5 fruit fly cellular contexts compared by ENCODE assay signal in the genomic region with DNA sequence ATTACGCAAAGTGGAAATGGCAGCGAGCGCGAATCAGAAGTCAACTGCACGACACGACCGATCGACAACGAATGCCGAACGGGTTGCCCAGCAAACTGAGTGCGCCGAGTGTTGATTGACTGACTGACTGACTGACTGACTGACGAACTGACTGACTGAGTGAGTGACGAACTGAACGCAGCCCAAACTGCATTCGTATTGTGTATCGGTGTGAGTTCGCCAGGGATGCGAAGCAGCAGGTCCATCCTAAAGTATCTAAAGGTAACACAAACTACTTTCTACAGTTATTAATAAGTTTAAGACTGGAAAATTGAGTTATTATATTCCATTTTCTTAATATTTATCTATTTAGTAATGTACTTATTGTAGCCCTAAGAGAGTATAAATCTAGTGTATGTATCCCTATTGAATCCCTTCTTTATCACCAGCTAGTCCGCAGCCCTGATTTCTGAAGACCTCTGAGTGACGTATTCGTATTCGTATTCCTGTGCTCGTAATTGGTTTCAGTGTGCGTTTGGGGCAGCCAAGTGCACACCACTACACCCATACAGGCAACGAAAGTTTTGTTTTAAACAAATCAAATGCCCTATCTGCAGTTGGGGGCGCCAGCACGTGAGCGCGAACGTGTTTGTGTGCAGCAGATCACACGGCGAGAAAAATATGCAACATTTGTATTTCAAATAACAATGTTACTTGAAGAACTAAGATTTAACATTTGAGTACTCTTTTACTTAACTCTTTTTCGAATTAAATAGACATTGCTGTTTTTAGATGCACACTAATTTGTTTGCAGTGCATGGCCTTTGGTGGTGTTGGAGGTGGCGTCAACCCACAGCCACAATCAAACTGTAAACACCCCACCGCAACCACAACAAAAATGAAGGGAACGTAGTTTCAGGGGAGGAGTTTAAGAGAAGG.
A peak's percentile ranks its signal among the peaks of the same experiment; 100 is the strongest.
TF ChIP-seq lines count a peak whose summit lies in the region.

No protein-coding gene starts in this region.

TF ChIP-seq in whole organism, adult, 20 proteins besides CTCF, POLR2A, EP300 and RAD21 (continued from another document):
- TF ChIP-seq CG14711 (tag; optimal IDR thresholded peaks at IDR 0.05; lab: Kevin White, UChicago) (peak; percentile 63), kay (GFP tag; lab: Kevin White, UChicago; ENCODE audit: borderline replicate concordance) (peak; percentile 86), CG33017 (tag; optimal IDR thresholded peaks at IDR 0.05; lab: Kevin White, UChicago) (peak; percentile 80), Mnt (GFP tag; optimal IDR thresholded peaks at IDR 0.05; lab: Kevin White, UChicago) (peak; percentile 34)

TF ChIP-seq in whole organism, embryonic, 481 proteins besides CTCF, POLR2A, EP300 and RAD21 (continued from another document and continues in another):
- TF ChIP-seq Fer3 (tag; optimal IDR thresholded peaks at IDR 0.05; lab: Kevin White, UChicago) (peak; percentile 85), CG10147 (GFP tag; optimal IDR thresholded peaks at IDR 0.05; lab: Kevin White, UChicago) (peak; percentile 70), oc (tag; optimal IDR thresholded peaks at IDR 0.05; lab: Kevin White, UChicago) (peak; percentile 96), Atf3 (GFP tag; optimal IDR thresholded peaks at IDR 0.05; lab: Kevin White, UChicago) (peak; percentile 96), ttk (GFP tag; IDR thresholded peaks at IDR 0.05; lab: Robert Waterston, UW) (peak; percentile 96), gem (tag; optimal IDR thresholded peaks at IDR 0.05; lab: Kevin White, UChicago) (peak; percentile 97), CG2129 (GFP tag; IDR thresholded peaks at IDR 0.05; lab: Robert Waterston, UW; ENCODE audit: partially characterized antibody) (no peak), Doc2 (GFP tag; IDR thresholded peaks at IDR 0.05; lab: Robert Waterston, UW) (no peak), Hr51 (GFP tag; optimal IDR thresholded peaks at IDR 0.05; lab: Kevin White, UChicago) (peak; percentile 86 to 90), CG18619 (GFP tag; optimal IDR thresholded peaks at IDR 0.05; lab: Kevin White, UChicago) (peak; percentile 82), pnt (GFP tag; optimal IDR thresholded peaks at IDR 0.05; lab: Kevin White, UChicago) (peak; percentile 97), Dref (GFP tag; IDR thresholded peaks at IDR 0.05; lab: Robert Waterston, UW) (no peak), salm (tag; optimal IDR thresholded peaks at IDR 0.05; lab: Kevin White, UChicago) (peak; percentile 91), CG12299 (tag; optimal IDR thresholded peaks at IDR 0.05; lab: Kevin White, UChicago) (peak; percentile 83), CG11398 (GFP tag; optimal IDR thresholded peaks at IDR 0.05; lab: Kevin White, UChicago) (peak; percentile 93), CG4282 (GFP tag; optimal IDR thresholded peaks at IDR 0.05; lab: Kevin White, UChicago) (peak; percentile 85), CG6683 (GFP tag; optimal IDR thresholded peaks at IDR 0.05; lab: Kevin White, UChicago) (peak; percentile 80), so (GFP tag; IDR thresholded peaks at IDR 0.05; lab: Robert Waterston, UW) (peak; percentile 87), trh (GFP tag; optimal IDR thresholded peaks at IDR 0.05; lab: Kevin White, UChicago) (peak; percentile 82), chif (GFP tag; optimal IDR thresholded peaks at IDR 0.05; lab: Kevin White, UChicago) (peak; percentile 97 to 98), Sry-β (GFP tag; optimal IDR thresholded peaks at IDR 0.05; lab: Kevin White, UChicago) (peak; percentile 62), mirr (GFP tag; optimal IDR thresholded peaks at IDR 0.05; lab: Kevin White, UChicago) (peak; percentile 58), CG8281 (tag; optimal IDR thresholded peaks at IDR 0.05; lab: Kevin White, UChicago) (peak; percentile 100), CG1024 (GFP tag; IDR thresholded peaks at IDR 0.05; lab: Robert Waterston, UW) (peak; percentile 94), Taf1 (GFP tag; IDR thresholded peaks at IDR 0.05; lab: Robert Waterston, UW) (peak; percentile 67), tna (GFP tag; IDR thresholded peaks at IDR 0.05; lab: Robert Waterston, UW; ENCODE audit: partially characterized antibody) (no peak), dysf (GFP tag; IDR thresholded peaks at IDR 0.05; lab: Robert Waterston, UW) (peak; percentile 95), bowl (GFP tag; IDR thresholded peaks at IDR 0.05; lab: Robert Waterston, UW) (peak; percentile 89), CG15073 (GFP tag; optimal IDR thresholded peaks at IDR 0.05; lab: Kevin White, UChicago) (peak; percentile 79)

TF ChIP-seq in whole organism, prepupa, 60 proteins besides CTCF, POLR2A, EP300 and RAD21 (continued from another document and continues in another):
- TF ChIP-seq CG8319 (GFP tag; optimal IDR thresholded peaks at IDR 0.05; lab: Kevin White, UChicago): peak; percentile 76
- TF ChIP-seq CG3919 (GFP tag; optimal IDR thresholded peaks at IDR 0.05; lab: Kevin White, UChicago): peak; percentile 85
- TF ChIP-seq dac (GFP tag; optimal IDR thresholded peaks at IDR 0.05; lab: Kevin White, UChicago): peak; percentile 59
- peak; percentile 37 for TF ChIP-seq vri (GFP tag; optimal IDR thresholded peaks at IDR 0.05; lab: Kevin White, UChicago)
- TF ChIP-seq net (GFP tag; optimal IDR thresholded peaks at IDR 0.05; lab: Kevin White, UChicago): peak; percentile 72
- peak; percentile 36 for TF ChIP-seq Blimp-1 (GFP tag; optimal IDR thresholded peaks at IDR 0.05; lab: Kevin White, UChicago)
- TF ChIP-seq fd85E (GFP tag; optimal IDR thresholded peaks at IDR 0.05; lab: Kevin White, UChicago): peak; percentile 79
- TF ChIP-seq Sox15 (GFP tag; optimal IDR thresholded peaks at IDR 0.05; lab: Kevin White, UChicago): peak; percentile 59
- TF ChIP-seq topi (GFP tag; optimal IDR thresholded peaks at IDR 0.05; lab: Kevin White, UChicago): peak; percentile 78
- peak; percentile 43 for TF ChIP-seq CG1621 (tag; optimal IDR thresholded peaks at IDR 0.05; lab: Kevin White, UChicago)
- peak; percentile 84 for TF ChIP-seq CG31627 (GFP tag; optimal IDR thresholded peaks at IDR 0.05; lab: Kevin White, UChicago)
- TF ChIP-seq Eip75B (GFP tag; optimal IDR thresholded peaks at IDR 0.05; lab: Kevin White, UChicago): peak; percentile 73
- peak; percentile 77 for TF ChIP-seq achi (GFP tag; optimal IDR thresholded peaks at IDR 0.05; lab: Kevin White, UChicago)
- peak; percentile 85 for TF ChIP-seq CG8119 (GFP tag; IDR thresholded peaks at IDR 0.05; lab: Robert Waterston, UW)
- TF ChIP-seq CG6792 (GFP tag; optimal IDR thresholded peaks at IDR 0.05; lab: Kevin White, UChicago): peak; percentile 76
- peak; percentile 77 for TF ChIP-seq Met (GFP tag; optimal IDR thresholded peaks at IDR 0.05; lab: Kevin White, UChicago)
- peak; percentile 68 for TF ChIP-seq Smox (GFP tag; optimal IDR thresholded peaks at IDR 0.05; lab: Kevin White, UChicago)
- peak; percentile 94 for TF ChIP-seq Eip78C (GFP tag; lab: Kevin White, UChicago)
- TF ChIP-seq CG11294 (GFP tag; IDR thresholded peaks at IDR 0.05; lab: Robert Waterston, UW): peak; percentile 74
- peak; percentile 81 for TF ChIP-seq CG15336 (GFP tag; IDR thresholded peaks at IDR 0.05; lab: Robert Waterston, UW)
- peak; percentile 28 for TF ChIP-seq CG8632 (GFP tag; optimal IDR thresholded peaks at IDR 0.05; lab: Kevin White, UChicago)
- TF ChIP-seq fd59A (GFP tag; optimal IDR thresholded peaks at IDR 0.05; lab: Kevin White, UChicago): peak; percentile 51
- TF ChIP-seq fkh (GFP tag; optimal IDR thresholded peaks at IDR 0.05; lab: Kevin White, UChicago): peak; percentile 85
- peak; percentile 58 for TF ChIP-seq CG11902 (GFP tag; optimal IDR thresholded peaks at IDR 0.05; lab: Kevin White, UChicago)
- peak; percentile 48 for TF ChIP-seq Ets21C (GFP tag; optimal IDR thresholded peaks at IDR 0.05; lab: Kevin White, UChicago)
- peak; percentile 72 for TF ChIP-seq Lpt (GFP tag; optimal IDR thresholded peaks at IDR 0.05; lab: Kevin White, UChicago)
- TF ChIP-seq Hr4 (GFP tag; optimal IDR thresholded peaks at IDR 0.05; lab: Kevin White, UChicago): peak; percentile 86
- TF ChIP-seq CG6163 (GFP tag; IDR thresholded peaks at IDR 0.05; lab: Robert Waterston, UW): peak; percentile 92
- peak; percentile 61 for TF ChIP-seq Hr38 (GFP tag; optimal IDR thresholded peaks at IDR 0.05; lab: Kevin White, UChicago)
- peak; percentile 80 for TF ChIP-seq pdm3 (GFP tag; optimal IDR thresholded peaks at IDR 0.05; lab: Kevin White, UChicago)

TF ChIP-seq in whole organism, pupa, 21 proteins besides CTCF, POLR2A, EP300 and RAD21 (continued from another document):
- peak; percentile 31 for TF ChIP-seq Snoo (tag; optimal IDR thresholded peaks at IDR 0.05; lab: Kevin White, UChicago)
- TF ChIP-seq CG17806 (tag; optimal IDR thresholded peaks at IDR 0.05; lab: Kevin White, UChicago): peak; percentile 73
- peak; percentile 78 for TF ChIP-seq Pif1A (GFP tag; optimal IDR thresholded peaks at IDR 0.05; lab: Kevin White, UChicago)
TF ChIP-seq in whole organism, pupa: peak in this region for 19.

TF ChIP-seq in whole organism, wandering third instar larva, 38 proteins besides CTCF, POLR2A, EP300 and RAD21 (continued from another document):
- peak; percentile 47 for TF ChIP-seq tai (GFP tag; optimal IDR thresholded peaks at IDR 0.05; lab: Kevin White, UChicago)
- TF ChIP-seq GATAd (GFP tag; optimal IDR thresholded peaks at IDR 0.05; lab: Kevin White, UChicago): peak; percentile 63
- no peak for TF ChIP-seq Hr78 (GFP tag; optimal IDR thresholded peaks at IDR 0.05; lab: Kevin White, UChicago)
- peak; percentile 62 for TF ChIP-seq OdsH (GFP tag; optimal IDR thresholded peaks at IDR 0.05; lab: Kevin White, UChicago)
- peak; percentile 12 for TF ChIP-seq CG9705 (GFP tag; optimal IDR thresholded peaks at IDR 0.05; lab: Kevin White, UChicago)
- TF ChIP-seq sv (GFP tag; optimal IDR thresholded peaks at IDR 0.05; lab: Kevin White, UChicago): peak; percentile 93
- peak; percentile 67 for TF ChIP-seq Hnf4 (GFP tag; optimal IDR thresholded peaks at IDR 0.05; lab: Kevin White, UChicago)
- TF ChIP-seq HLH106 (tag; optimal IDR thresholded peaks at IDR 0.05; lab: Kevin White, UChicago): peak; percentile 70
- TF ChIP-seq dmrt93B (GFP tag; optimal IDR thresholded peaks at IDR 0.05; lab: Kevin White, UChicago): peak; percentile 31
